Fruit fly (Drosophila melanogaster) whole organism, wandering third instar larva: ENCODE results near the gene CG14650.
A peak's percentile ranks its signal among the peaks of the same experiment; 100 is the strongest.

Experiments
- Abd-B ChIP-seq: fragments of >200 bp; optimal IDR thresholded peaks from 2 replicates; lab custom pipeline; 2017; ENCODE audit warnings: missing biosample characterization, missing genetic modification characterization
- CG32264 ChIP-seq: fragments of 200-800 bp; sonication (Bioruptor generic); optimal IDR thresholded peaks from 2 replicates; lab custom pipeline; 2016; ENCODE audit warnings: missing biosample characterization, missing genetic modification characterization
- CG9705 ChIP-seq: fragments of 200-800 bp; sonication (Bioruptor generic); optimal IDR thresholded peaks from 2 replicates; lab custom pipeline; 2018; ENCODE audit warnings: missing biosample characterization, mild to moderate bottlenecking, missing genetic modification characterization
- CrebA ChIP-seq: fragments of 200-800 bp; sonication (Bioruptor generic); optimal IDR thresholded peaks from 2 replicates; lab custom pipeline; 2016; ENCODE audit warnings: missing biosample characterization, mild to moderate bottlenecking, missing genetic modification characterization, borderline replicate concordance
- Dfd ChIP-seq: fragments of >200 bp; optimal IDR thresholded peaks from 2 replicates; lab custom pipeline; 2017; ENCODE audit warnings: missing biosample characterization, missing genetic modification characterization
- Dif ChIP-seq: fragments of 200-275, 200-300 bp; sonication (Bioruptor generic); optimal IDR thresholded peaks from 2 replicates; lab custom pipeline; 2018; ENCODE audit warnings: missing biosample characterization, missing genetic modification characterization; ENCODE audit not compliant: partially characterized antibody
- GATAd ChIP-seq: sonication (Bioruptor generic); optimal IDR thresholded peaks from 2 replicates; lab custom pipeline; 2016; ENCODE audit warnings: missing biosample characterization, missing genetic modification characterization
- HLH106 ChIP-seq: fragments of 200-800 bp; optimal IDR thresholded peaks from 3 replicates; lab custom pipeline; 2019; ENCODE audit warnings: missing biosample characterization, mild to moderate bottlenecking, missing genetic modification characterization, moderate library complexity
- Hnf4 ChIP-seq: fragments of 200-800 bp; sonication (Bioruptor generic); optimal IDR thresholded peaks from 2 replicates; lab custom pipeline; 2016; ENCODE audit warnings: missing biosample characterization, mild to moderate bottlenecking, missing genetic modification characterization
- Hr78 ChIP-seq: fragments of >200 bp; optimal IDR thresholded peaks from 2 replicates; lab custom pipeline; 2017; ENCODE audit warnings: missing biosample characterization, missing genetic modification characterization
- Hr83 ChIP-seq: fragments of 200-300 bp; sonication (Bioruptor generic); optimal IDR thresholded peaks from 2 replicates; lab custom pipeline; 2016; ENCODE audit warnings: missing biosample characterization, mild to moderate bottlenecking, missing genetic modification characterization, moderate library complexity; ENCODE audit not compliant: poor library complexity, severe bottlenecking
- Jra ChIP-seq: sonication (Bioruptor generic); optimal IDR thresholded peaks from 2 replicates; lab custom pipeline; 2016; ENCODE audit warnings: missing biosample characterization, missing genetic modification characterization
- Mio ChIP-seq: sonication (Bioruptor generic); optimal IDR thresholded peaks from 2 replicates; lab custom pipeline; 2016; ENCODE audit warnings: missing biosample characterization, missing genetic modification characterization
- Myc ChIP-seq: fragments of >200 bp; optimal IDR thresholded peaks from 2 replicates; lab custom pipeline; 2017
- N ChIP-seq: fragments of >200 bp; optimal IDR thresholded peaks from 2 replicates; lab custom pipeline; 2018; ENCODE audit warnings: missing biosample characterization, missing external identifiers, missing genetic modification characterization
- OdsH ChIP-seq: fragments of 200-800 bp; sonication (Bioruptor generic); optimal IDR thresholded peaks from 2 replicates; lab custom pipeline; 2016; ENCODE audit warnings: missing biosample characterization, mild to moderate bottlenecking, missing genetic modification characterization
- Rel ChIP-seq, 2 experiments: fragments of 200-800 bp; sonication (Bioruptor generic) in 1 of 2; optimal IDR thresholded peaks; 2 replicates in 1 of 2; 3 replicates in 1 of 2; lab custom pipeline; 2016 to 2019; ENCODE audit warnings: mild to moderate bottlenecking in 2 of 2, missing biosample characterization in 2 of 2, missing genetic modification characterization in 2 of 2, moderate library complexity in 1 of 2
- Sp1 ChIP-seq: fragments of 200-800 bp; sonication (Bioruptor generic); optimal IDR thresholded peaks from 3 replicates; lab custom pipeline; 2019; ENCODE audit warnings: missing biosample characterization, mild to moderate bottlenecking, missing genetic modification characterization, moderate library complexity
- Vsx2 ChIP-seq: fragments of 200-300, 225-300 bp; sonication (Bioruptor generic); optimal IDR thresholded peaks from 2 replicates; lab custom pipeline; 2018; ENCODE audit warnings: missing biosample characterization, missing genetic modification characterization; ENCODE audit not compliant: partially characterized antibody
- br ChIP-seq: fragments of 200-800 bp; sonication (Bioruptor generic); optimal IDR thresholded peaks from 2 replicates; lab custom pipeline; 2016; ENCODE audit warnings: missing biosample characterization, missing genetic modification characterization
- brk ChIP-seq: fragments of 200-800 bp; sonication (Bioruptor generic); optimal IDR thresholded peaks from 2 replicates; lab custom pipeline; 2016; ENCODE audit warnings: missing biosample characterization, mild to moderate bottlenecking, missing genetic modification characterization
- dl ChIP-seq, 2 experiments: fragments of 175-275, 200-275 bp in 1 of 2; fragments of 200-275 bp in 1 of 2; sonication (Bioruptor generic); optimal IDR thresholded peaks; lab custom pipeline; 2018; ENCODE audit warnings: mild to moderate bottlenecking in 2 of 2, missing biosample characterization in 2 of 2, missing genetic modification characterization in 2 of 2, moderate library complexity in 2 of 2; ENCODE audit not compliant: partially characterized antibody in 2 of 2, insufficient read depth in 1 of 2
- dmrt93B ChIP-seq: fragments of 200-800 bp; sonication (Bioruptor generic); optimal IDR thresholded peaks from 2 replicates; lab custom pipeline; 2018; ENCODE audit warnings: missing biosample characterization, mild to moderate bottlenecking, missing genetic modification characterization
- dsf ChIP-seq: sonication (Bioruptor generic); optimal IDR thresholded peaks from 2 replicates; lab custom pipeline; 2016; ENCODE audit warnings: missing biosample characterization, missing genetic modification characterization, borderline replicate concordance
- ey ChIP-seq: fragments of 200-800 bp; sonication (Bioruptor generic); optimal IDR thresholded peaks from 2 replicates; lab custom pipeline; 2016; ENCODE audit warnings: missing biosample characterization, missing genetic modification characterization
- foxo ChIP-seq, 2 experiments: fragments of 200-800 bp; sonication (Bioruptor generic); optimal IDR thresholded peaks; 2 replicates in 1 of 2; 3 replicates in 1 of 2; lab custom pipeline; 2016 to 2017; ENCODE audit warnings: missing biosample characterization in 2 of 2, missing genetic modification characterization in 2 of 2
- fru ChIP-seq: fragments of 200-800 bp; sonication (Bioruptor generic); optimal IDR thresholded peaks from 3 replicates; lab custom pipeline; 2016; ENCODE audit warnings: missing biosample characterization, mild to moderate bottlenecking, missing genetic modification characterization
- h ChIP-seq: fragments of 200-800 bp; sonication (Bioruptor generic); optimal IDR thresholded peaks from 3 replicates; lab custom pipeline; 2016; ENCODE audit warnings: missing biosample characterization, mild to moderate bottlenecking, missing genetic modification characterization
- jim ChIP-seq: fragments of 175-275, 200-325 bp; sonication (Bioruptor generic); optimal IDR thresholded peaks from 2 replicates; lab custom pipeline; 2016; ENCODE audit warnings: missing biosample characterization, mild to moderate bottlenecking, missing genetic modification characterization
- lola ChIP-seq: fragments of >200 bp; optimal IDR thresholded peaks from 2 replicates; lab custom pipeline; 2017; ENCODE audit warnings: missing biosample characterization, missing genetic modification characterization
- pan ChIP-seq: fragments of >200 bp; optimal IDR thresholded peaks from 2 replicates; lab custom pipeline; 2017
- psq ChIP-seq: fragments of 200-800 bp; sonication (Bioruptor generic); optimal IDR thresholded peaks from 3 replicates; lab custom pipeline; 2017; ENCODE audit warnings: missing biosample characterization, mild to moderate bottlenecking, missing genetic modification characterization, moderate library complexity
- rgr ChIP-seq: fragments of 200-800 bp; sonication (Bioruptor generic); optimal IDR thresholded peaks from 3 replicates; lab custom pipeline; 2016; ENCODE audit warnings: missing biosample characterization, mild to moderate bottlenecking, missing genetic modification characterization
- sage ChIP-seq: fragments of 200-800 bp; sonication (Bioruptor generic); optimal IDR thresholded peaks from 2 replicates; lab custom pipeline; 2016; ENCODE audit warnings: missing biosample characterization, mild to moderate bottlenecking, missing genetic modification characterization
- sv ChIP-seq: fragments of 200-800 bp; sonication (Bioruptor generic); optimal IDR thresholded peaks from 3 replicates; lab custom pipeline; 2016; ENCODE audit warnings: missing biosample characterization, missing genetic modification characterization
- tai ChIP-seq: sonication (Bioruptor generic); optimal IDR thresholded peaks from 2 replicates; lab custom pipeline; 2016; ENCODE audit warnings: missing biosample characterization, missing genetic modification characterization
- usp ChIP-seq: fragments of >200 bp; optimal IDR thresholded peaks from 2 replicates; lab custom pipeline; 2017; ENCODE audit warnings: missing biosample characterization, missing genetic modification characterization
- woc ChIP-seq: sonication (Bioruptor generic); optimal IDR thresholded peaks from 2 replicates; lab custom pipeline; 2016; ENCODE audit warnings: missing biosample characterization, mild to moderate bottlenecking, missing genetic modification characterization

CG14650 gene

dm6 chr3R:4394654-4395581 lies 42.3 kb upstream of the CG14650 start:
- TF ChIP-seq dsf (peak; percentile 3), Hr83 (GFP tag; lab: Kevin White, UChicago) (peak; percentile 53), fru (GFP tag; lab: Kevin White, UChicago) (peak; percentile 95), Dif (GFP tag; lab: Kevin White, UChicago) (no peak), CG9705 (GFP tag; lab: Kevin White, UChicago) (peak; percentile 20), brk (GFP tag; lab: Kevin White, UChicago) (peak; percentile 69), Dfd (GFP tag; lab: Kevin White, UChicago) (no peak), OdsH (GFP tag; lab: Kevin White, UChicago) (peak; percentile 95), CrebA (GFP tag; lab: Kevin White, UChicago) (no peak), Jra (GFP tag; lab: Kevin White, UChicago) (peak; percentile 62), usp (no peak), Hr78 (GFP tag; lab: Kevin White, UChicago) (no peak), Sp1 (GFP tag; lab: Kevin White, UChicago) (peak; percentile 89), ey (GFP tag; lab: Kevin White, UChicago) (peak; percentile 97), Hnf4 (GFP tag; lab: Kevin White, UChicago) (peak; percentile 94), N (GFP tag; lab: Kevin White, UChicago) (no peak), jim (peak; percentile 43), dl (GFP tag; optimal IDR thresholded peaks at IDR 0.05; lab: Kevin White, UChicago; ENCODE audit: insufficient read depth in 1 of 2, partially characterized antibody in 2 of 2) (no peak), CG32264 (GFP tag; lab: Kevin White, UChicago) (peak; percentile 95), psq (GFP tag; lab: Kevin White, UChicago) (peak; percentile 84), Abd-B (no peak), br (GFP tag; lab: Kevin White, UChicago) (peak; percentile 95), Myc (lab: Kevin White, UChicago) (peak; percentile 91), lola (GFP tag; lab: Kevin White, UChicago) (no peak), Vsx2 (GFP tag; lab: Kevin White, UChicago) (no peak), Rel (GFP tag; optimal IDR thresholded peaks at IDR 0.05; lab: Kevin White, UChicago) (peak; percentile 79), Rel (tag; optimal IDR thresholded peaks at IDR 0.05; lab: Kevin White, UChicago) (peak; percentile 60), sage (GFP tag; lab: Kevin White, UChicago) (peak; percentile 92), h (peak; percentile 99), HLH106 (tag; lab: Kevin White, UChicago) (peak; percentile 89), GATAd (no peak), tai (GFP tag; lab: Kevin White, UChicago) (no peak), rgr (GFP tag; lab: Kevin White, UChicago) (peak; percentile 96), foxo (GFP tag; optimal IDR thresholded peaks at IDR 0.05; lab: Kevin White, UChicago) (peak; percentile 94 to 96), woc (GFP tag; lab: Kevin White, UChicago) (peak; percentile 96), sv (GFP tag; lab: Kevin White, UChicago) (peak; percentile 68), Mio (GFP tag; lab: Kevin White, UChicago) (peak; percentile 71), dmrt93B (peak; percentile 80), pan (no peak)
- TF ChIP-seq, all 38 proteins: peak for 25
